Worm (Caenorhabditis elegans): ENCODE measurements around the gene F40F4.7.

The F40F4.7 gene

DNA sequence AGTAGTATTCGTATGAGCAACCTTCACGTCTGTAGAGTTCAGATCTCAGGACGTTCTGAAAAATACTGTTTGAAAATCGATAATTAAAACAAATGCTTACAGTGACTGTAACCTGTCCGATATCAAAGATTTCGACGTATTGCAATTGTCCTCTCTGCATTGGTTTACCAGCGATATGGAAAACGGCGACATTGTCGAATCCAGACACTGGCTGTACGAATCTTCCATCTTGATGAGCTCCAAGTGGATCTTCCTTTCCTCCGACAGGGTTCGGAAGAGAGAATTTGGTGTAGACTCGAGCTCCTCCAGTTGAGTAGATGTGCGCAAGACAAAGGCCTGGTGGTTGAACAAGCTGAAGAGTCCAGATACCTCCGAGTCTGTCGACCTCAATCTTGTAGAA is 17.0 kb downstream of the F40F4.7 start:
- no peak for TF ChIP-seq ama-1 (optimal IDR thresholded peaks at IDR 0.05)
- no peak for TF ChIP-seq nhr-232 (tag; optimal IDR thresholded peaks at IDR 0.05)
- no peak for TF ChIP-seq ceh-48 (tag; optimal IDR thresholded peaks at IDR 0.05)
- TF ChIP-seq lin-11 (tag; optimal IDR thresholded peaks at IDR 0.05): no peak
- TF ChIP-seq nfya-1 (tag; optimal IDR thresholded peaks at IDR 0.05): no peak
- TF ChIP-seq madf-2 (tag; optimal IDR thresholded peaks at IDR 0.05): no peak
- no peak for TF ChIP-seq ttx-3 (tag; optimal IDR thresholded peaks at IDR 0.05)
- TF ChIP-seq dve-1 (tag; optimal IDR thresholded peaks at IDR 0.05): no peak
- TF ChIP-seq pha-4 (tag; optimal IDR thresholded peaks at IDR 0.05): no peak
- TF ChIP-seq pat-9 (tag; optimal IDR thresholded peaks at IDR 0.05): no peak
- TF ChIP-seq C38D4.7 (GFP tag; optimal IDR thresholded peaks at IDR 0.05): no peak
- TF ChIP-seq zip-5 (tag; optimal IDR thresholded peaks at IDR 0.05): no peak
- no peak for TF ChIP-seq pha-2 (tag; optimal IDR thresholded peaks at IDR 0.05)
- no peak for TF ChIP-seq Y22D7AL.16 (tag; optimal IDR thresholded peaks at IDR 0.05)
- TF ChIP-seq hlh-30 (tag; optimal IDR thresholded peaks at IDR 0.05; ENCODE audit: insufficient read depth): no peak
- no peak for TF ChIP-seq ceh-22 (tag; optimal IDR thresholded peaks at IDR 0.05)
- TF ChIP-seq hlh-13 (GFP tag; optimal IDR thresholded peaks at IDR 0.05): no peak

DNA sequence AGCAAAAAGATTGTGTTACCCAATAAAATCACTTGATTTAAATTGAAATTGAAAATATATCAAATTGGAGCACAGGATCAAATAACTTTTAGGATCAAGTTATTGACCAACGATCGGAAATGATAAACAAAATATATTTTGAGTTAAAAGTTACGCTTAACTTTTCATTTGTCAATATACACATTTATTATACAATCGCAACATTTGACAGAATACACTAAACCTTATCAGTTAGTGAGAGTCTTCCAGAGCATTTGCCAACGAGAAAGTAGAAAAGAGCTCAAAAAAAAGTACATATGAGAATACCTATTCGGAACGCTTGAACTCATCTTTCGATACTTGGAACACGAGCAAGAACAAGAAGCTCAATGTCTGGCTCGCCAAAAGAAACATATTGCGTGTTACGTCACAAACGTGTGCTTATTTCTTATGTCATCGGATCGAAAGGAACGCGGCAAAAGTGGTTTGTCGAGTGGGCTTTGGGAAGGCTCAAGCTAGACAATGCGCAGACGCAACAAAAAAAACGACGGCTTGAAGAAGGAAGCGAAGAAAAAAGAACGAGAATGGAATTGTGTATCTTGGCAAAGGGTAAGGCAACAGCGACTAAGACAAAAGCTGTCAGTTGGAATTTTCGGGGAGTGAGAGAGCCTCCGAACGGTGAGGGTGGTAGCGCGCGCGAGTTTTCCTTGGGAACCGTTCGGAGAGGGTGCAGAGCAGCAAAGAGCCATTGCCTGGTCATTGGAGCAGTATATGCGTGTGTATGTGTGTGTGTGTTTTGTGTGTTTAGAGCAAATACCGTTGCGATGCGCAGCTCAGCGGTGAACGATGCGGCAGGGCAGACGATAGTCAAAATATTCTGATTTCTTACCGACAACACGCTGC is 19.1 kb downstream of the F40F4.7 start:
- TF ChIP-seq ceh-2 (tag; optimal IDR thresholded peaks at IDR 0.05): peak; percentile 38
- TF ChIP-seq F13H6.1 (tag; optimal IDR thresholded peaks at IDR 0.05): peak; percentile 8
- no peak for TF ChIP-seq dve-1 (tag; optimal IDR thresholded peaks at IDR 0.05)
- no peak for TF ChIP-seq zip-5 (tag; optimal IDR thresholded peaks at IDR 0.05)
- TF ChIP-seq ceh-19 (GFP tag; optimal IDR thresholded peaks at IDR 0.05): peak; percentile 48
- peak; percentile 24 for TF ChIP-seq ref-2 (tag; optimal IDR thresholded peaks at IDR 0.05)
- peak; percentile 72 for TF ChIP-seq ceh-34 (tag; optimal IDR thresholded peaks at IDR 0.05)
- TF ChIP-seq che-1 (tag; optimal IDR thresholded peaks at IDR 0.05): peak; percentile 8
- TF ChIP-seq ztf-16 (tag; optimal IDR thresholded peaks at IDR 0.05): peak; percentile 26
- peak; percentile 1 for TF ChIP-seq nfya-1 (tag; optimal IDR thresholded peaks at IDR 0.05)
- peak; percentile 54 for TF ChIP-seq hlh-6 (tag; optimal IDR thresholded peaks at IDR 0.05)

DNA sequence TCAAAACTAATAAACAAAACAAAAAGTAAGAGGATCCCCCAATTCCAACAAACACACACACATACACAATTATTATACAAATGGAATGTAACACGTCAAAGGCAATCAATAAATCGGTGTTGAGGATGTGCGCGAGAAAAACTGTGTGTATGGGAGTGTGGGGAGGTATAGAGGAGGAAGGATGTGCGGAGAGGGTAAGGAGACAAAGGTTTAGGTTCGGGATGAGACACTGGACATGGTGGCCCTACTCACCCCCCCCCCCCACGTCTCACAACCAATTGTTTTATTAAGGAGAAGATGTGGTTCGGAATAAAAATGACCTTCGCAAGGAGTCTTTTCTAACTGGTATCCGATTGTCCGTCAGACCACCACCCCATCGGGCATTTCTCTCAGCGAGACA is 22.6 kb downstream of the F40F4.7 start:
- TF ChIP-seq ceh-48 (tag; optimal IDR thresholded peaks at IDR 0.05) (peak; percentile 37), tbx-2 (tag; optimal IDR thresholded peaks at IDR 0.05) (peak; percentile 15), pha-4 (tag; optimal IDR thresholded peaks at IDR 0.05) (no peak), hlh-30 (tag; optimal IDR thresholded peaks at IDR 0.05; ENCODE audit: insufficient read depth) (no peak)

DNA sequence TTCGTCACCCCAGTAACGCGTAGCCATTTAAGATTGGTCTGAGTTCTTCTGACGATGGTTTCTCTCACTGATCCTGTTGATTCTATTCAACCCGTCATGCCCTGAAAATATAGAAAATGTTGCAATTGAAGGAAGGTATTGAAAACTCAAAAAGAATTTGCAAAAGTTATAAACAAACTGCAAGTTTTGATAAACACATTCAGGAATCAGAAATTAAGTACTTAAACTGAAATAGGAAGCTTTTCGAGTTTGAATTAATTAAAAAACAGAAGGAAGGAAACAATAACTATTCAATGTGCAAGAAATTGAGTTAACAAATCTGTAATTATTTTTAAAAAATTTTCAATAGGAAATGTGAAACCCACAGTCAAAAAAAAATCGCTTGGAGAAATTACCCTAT is 25.5 kb downstream of the F40F4.7 start, which contains the start of gene rgl-1:
rgl-1 (minus strand) TSS at position 101 of the 400 bp plus-strand sequence.
- TF ChIP-seq eyg-1 (tag; optimal IDR thresholded peaks at IDR 0.05) (no peak), fkh-6 (tag; optimal IDR thresholded peaks at IDR 0.05) (no peak), ahr-1 (tag; optimal IDR thresholded peaks at IDR 0.05) (no peak), hlh-15 (tag; optimal IDR thresholded peaks at IDR 0.05) (no peak), che-1 (tag; optimal IDR thresholded peaks at IDR 0.05) (no peak), ttx-3 (tag; optimal IDR thresholded peaks at IDR 0.05) (no peak), gmeb-2 (tag; optimal IDR thresholded peaks at IDR 0.05) (no peak), F13H6.1 (tag; optimal IDR thresholded peaks at IDR 0.05) (no peak), fax-1 (tag; optimal IDR thresholded peaks at IDR 0.05) (no peak), ceh-45 (GFP tag; IDR thresholded peaks at IDR 0.05) (no peak), tbx-7 (tag; optimal IDR thresholded peaks at IDR 0.05) (no peak), ceh-30 (tag; optimal IDR thresholded peaks at IDR 0.05) (no peak), npax-4 (tag; optimal IDR thresholded peaks at IDR 0.05) (no peak), fkh-10 (GFP tag; optimal IDR thresholded peaks at IDR 0.05) (no peak), elt-4 (tag; optimal IDR thresholded peaks at IDR 0.05) (no peak), ets-4 (tag; optimal IDR thresholded peaks at IDR 0.05) (no peak), C38D4.7 (GFP tag; optimal IDR thresholded peaks at IDR 0.05) (no peak)

Data from whole organism, late embryonic.